Worm (Caenorhabditis elegans) whole organism, L1 larva: ENCODE data around the gene nxf-2.
A peak's percentile ranks its signal among the peaks of the same experiment; 100 is the strongest.

Experiments used
- C04F5.9 ChIP-seq: sonication (generic microtip); optimal IDR thresholded peaks from 2 replicates; lab custom pipeline; 2016; ENCODE audit warnings: missing genetic modification characterization, missing compliant biosample characterization
- C16A3.4 ChIP-seq: fragments of 150-350 bp; optimal IDR thresholded peaks from 2 replicates; lab custom pipeline; 2014; ENCODE audit warnings: missing biosample characterization, missing genetic modification characterization
- F16B12.6 ChIP-seq: fragments of 150-350 bp; optimal IDR thresholded peaks from 2 replicates; lab custom pipeline; 2014; ENCODE audit warnings: missing biosample characterization, missing genetic modification characterization
- alr-1 ChIP-seq: fragments of 200-800 bp; sonication (Bioruptor generic); optimal IDR thresholded peaks from 2 replicates; lab custom pipeline; 2018; ENCODE audit warnings: borderline replicate concordance, mild to moderate bottlenecking, missing genetic modification characterization, missing compliant biosample characterization
- aly-2 ChIP-seq: fragments of 150-350 bp; optimal IDR thresholded peaks from 2 replicates; lab custom pipeline; 2014; ENCODE audit warnings: missing biosample characterization, missing genetic modification characterization
- ama-1 ChIP-seq: fragments of 150-350 bp; optimal IDR thresholded peaks from 2 replicates; lab custom pipeline; 2014
- blmp-1 ChIP-seq: fragments of 150-350 bp; optimal IDR thresholded peaks from 2 replicates; lab custom pipeline; 2014; ENCODE audit warnings: missing biosample characterization, missing genetic modification characterization
- ceh-63 ChIP-seq: fragments of 200-800 bp; sonication (Bioruptor generic); optimal IDR thresholded peaks from 2 replicates; lab custom pipeline; 2018; ENCODE audit warnings: mild to moderate bottlenecking, missing genetic modification characterization, missing compliant biosample characterization
- ceh-8 ChIP-seq: fragments of 200-800 bp; sonication (Bioruptor generic); optimal IDR thresholded peaks from 2 replicates; lab custom pipeline; 2018; ENCODE audit warnings: mild to moderate bottlenecking, missing genetic modification characterization, moderate library complexity, missing compliant biosample characterization
- ceh-88 ChIP-seq: fragments of 200-800 bp; sonication (Bioruptor generic); IDR thresholded peaks from 2 replicates; pipeline ENCODE4 v1.3.6; 2022; ENCODE audit warnings: missing genetic modification characterization, missing compliant biosample characterization
- ces-1 ChIP-seq: fragments of 150-350 bp; optimal IDR thresholded peaks from 2 replicates; lab custom pipeline; 2014; ENCODE audit warnings: missing biosample characterization, missing genetic modification reagents, missing genetic modification characterization
- dpl-1 ChIP-seq, 3 experiments: fragments of 150-350 bp in 2 of 3; sonication (generic microtip) in 1 of 3; optimal IDR thresholded peaks; 2 replicates each; lab custom pipeline; 2014 to 2017; ENCODE audit warnings: missing biosample characterization in 3 of 3, missing genetic modification characterization in 3 of 3, missing genetic modification reagents in 3 of 3
- efl-1 ChIP-seq, 4 experiments: fragments of 150-350 bp; optimal IDR thresholded peaks in 3 of 4; peaks in 1 of 4; 1 replicate in 1 of 4; 2 replicates in 3 of 4; lab custom pipeline; 2014; ENCODE audit warnings: missing biosample characterization in 2 of 4, missing genetic modification characterization in 2 of 4, missing genetic modification reagents in 2 of 4
- egl-13 ChIP-seq: sonication (generic microtip); optimal IDR thresholded peaks from 2 replicates; lab custom pipeline; 2016; ENCODE audit warnings: missing genotype, missing genetic modification reagents, missing genetic modification characterization, missing compliant biosample characterization
- elt-2 ChIP-seq: sonication (generic microtip); optimal IDR thresholded peaks from 2 replicates; lab custom pipeline; 2016; ENCODE audit warnings: missing genetic modification characterization, mild to moderate bottlenecking, inconsistent platforms, missing compliant biosample characterization, missing genetic modification reagents
- elt-3 ChIP-seq, 6 experiments: fragments of 150-350 bp in 1 of 6; sonication (generic microtip); optimal IDR thresholded peaks; 2 replicates each; lab custom pipeline; 2017 to 2018; ENCODE audit warnings: missing biosample characterization in 6 of 6, missing genetic modification characterization in 6 of 6, inconsistent platforms in 1 of 6
- ets-5 ChIP-seq: fragments of 200-800 bp; sonication (Bioruptor generic); IDR thresholded peaks from 2 replicates; pipeline ENCODE4 v1.3.6; 2022; ENCODE audit warnings: missing genetic modification characterization, missing compliant biosample characterization
- fkh-8 ChIP-seq: sonication (generic microtip); optimal IDR thresholded peaks from 2 replicates; lab custom pipeline; 2016; ENCODE audit warnings: mild to moderate bottlenecking, missing genetic modification characterization, missing compliant biosample characterization
- hlh-4 ChIP-seq: sonication (generic microtip); optimal IDR thresholded peaks from 2 replicates; lab custom pipeline; 2016; ENCODE audit warnings: mild to moderate bottlenecking, missing genetic modification characterization, missing compliant biosample characterization
- isw-1 ChIP-seq: fragments of 200-800 bp; sonication (Bioruptor generic); IDR thresholded peaks from 2 replicates; pipeline ENCODE4 v1.3.6; 2022; ENCODE audit warnings: missing genetic modification characterization, missing compliant biosample characterization
- lin-35 ChIP-seq, 2 experiments: fragments of 150-350 bp; optimal IDR thresholded peaks; 2 replicates each; lab custom pipeline; 2014; ENCODE audit warnings: missing biosample characterization in 2 of 2, missing genetic modification characterization in 2 of 2, missing genetic modification reagents in 2 of 2
- lir-3 ChIP-seq: sonication (generic microtip); optimal IDR thresholded peaks from 2 replicates; lab custom pipeline; 2016; ENCODE audit warnings: mild to moderate bottlenecking, missing genetic modification characterization, moderate library complexity, missing compliant biosample characterization; ENCODE audit not compliant: poor library complexity
- lsy-2 ChIP-seq, 2 experiments: fragments of 150-350 bp; optimal IDR thresholded peaks; 2 replicates each; lab custom pipeline; 2014; ENCODE audit warnings: missing biosample characterization in 2 of 2, missing genetic modification characterization in 2 of 2
- mab-9 ChIP-seq: fragments of 200-800 bp; sonication (Bioruptor generic); IDR thresholded peaks from 2 replicates; pipeline ENCODE4 v1.3.6; 2022; ENCODE audit warnings: missing genetic modification reagents, missing genetic modification characterization, missing compliant biosample characterization
- mef-2 ChIP-seq: fragments of 150-350 bp; optimal IDR thresholded peaks from 2 replicates; lab custom pipeline; 2014; ENCODE audit warnings: missing biosample characterization, missing genetic modification characterization
- nhr-11 ChIP-seq: fragments of 150-350 bp; optimal IDR thresholded peaks from 2 replicates; lab custom pipeline; 2014; ENCODE audit warnings: missing biosample characterization, missing genetic modification characterization
- nhr-28 ChIP-seq: fragments of 150-350 bp; optimal IDR thresholded peaks from 2 replicates; lab custom pipeline; 2014; ENCODE audit warnings: missing biosample characterization, missing genetic modification characterization
- nhr-71 ChIP-seq: sonication (generic microtip); optimal IDR thresholded peaks from 2 replicates; lab custom pipeline; 2016; ENCODE audit warnings: mild to moderate bottlenecking, missing genetic modification characterization, moderate library complexity, missing compliant biosample characterization
- nhr-76 ChIP-seq: sonication (generic microtip); optimal IDR thresholded peaks from 2 replicates; lab custom pipeline; 2017; ENCODE audit warnings: missing biosample characterization, missing genetic modification characterization
- nhr-84 ChIP-seq: sonication (generic microtip); optimal IDR thresholded peaks from 2 replicates; lab custom pipeline; 2017; ENCODE audit warnings: missing biosample characterization, missing genetic modification characterization
- pqm-1 ChIP-seq: sonication (generic microtip); optimal IDR thresholded peaks from 3 replicates; lab custom pipeline; 2017; ENCODE audit warnings: missing biosample characterization, missing genetic modification characterization
- snu-23 ChIP-seq: sonication (generic microtip); optimal IDR thresholded peaks from 2 replicates; lab custom pipeline; 2016; ENCODE audit warnings: missing genetic modification characterization, missing compliant biosample characterization
- sptf-1 ChIP-seq: fragments of 150-350 bp; optimal IDR thresholded peaks from 2 replicates; lab custom pipeline; 2014; ENCODE audit warnings: missing biosample characterization, missing genetic modification characterization

Gene nxf-2

ce11 chrV:14448669-14449068, 31.0 kb upstream of the nxf-2 start:
- TF ChIP-seq nhr-28 (tag; lab: Kevin White, UChicago), result no peak
- no peak for TF ChIP-seq sptf-1 (tag; lab: Kevin White, UChicago)
- no peak for TF ChIP-seq ets-5 (GFP tag; lab: Robert Waterston, UW)
- no peak for TF ChIP-seq ama-1 (lab: Kevin White, UChicago)
- TF ChIP-seq snu-23 (GFP tag; lab: Kevin White, UChicago), result no peak
- no peak for TF ChIP-seq mef-2 (tag; lab: Kevin White, UChicago)
- TF ChIP-seq elt-3 (tag; optimal IDR thresholded peaks at IDR 0.05; lab: Kevin White, UChicago), result peak in 1 of 6 experiments; percentile 69
- TF ChIP-seq nhr-71 (tag; lab: Kevin White, UChicago), result peak; percentile 14
- no peak for TF ChIP-seq mab-9 (GFP tag; lab: Robert Waterston, UW)
- TF ChIP-seq nhr-76, result no peak
- TF ChIP-seq F16B12.6 (tag; lab: Kevin White, UChicago), result no peak
- TF ChIP-seq, all 84 proteins: peak for 2

- TF ChIP-seq snu-23 (GFP tag; lab: Kevin White, UChicago) (peak; percentile 18), elt-3 (tag; optimal IDR thresholded peaks at IDR 0.05; lab: Kevin White, UChicago) (peak in 1 of 6 experiments; percentile 9), elt-2 (tag; lab: Kevin White, UChicago) (peak; percentile 70), nhr-71 (tag; lab: Kevin White, UChicago) (peak; percentile 29), blmp-1 (tag; lab: Kevin White, UChicago) (no peak), ceh-88 (GFP tag; lab: Robert Waterston, UW) (no peak), nhr-84 (tag; lab: Kevin White, UChicago) (no peak), fkh-8 (tag; lab: Kevin White, UChicago) (no peak), ces-1 (GFP tag; lab: Kevin White, UChicago) (no peak), egl-13 (tag; lab: Kevin White, UChicago) (no peak), C16A3.4 (tag; lab: Kevin White, UChicago) (no peak), lsy-2 (tag; optimal IDR thresholded peaks at IDR 0.05; lab: Kevin White, UChicago) (peak in 1 of 2 experiments; percentile 27), pqm-1 (tag; lab: Kevin White, UChicago) (peak; percentile 13), efl-1 (optimal IDR thresholded peaks at IDR 0.05; lab: Kevin White, UChicago) (peak; percentile 12 to 25), efl-1 (GFP tag; optimal IDR thresholded peaks at IDR 0.05 in 1 of 2; lab: Kevin White, UChicago) (peak; percentile 20 to 90), ama-1 (lab: Kevin White, UChicago) (peak; percentile 31), ceh-63 (GFP tag; lab: Kevin White, UChicago) (no peak), nhr-11 (tag; lab: Kevin White, UChicago) (no peak), dpl-1 (GFP tag; optimal IDR thresholded peaks at IDR 0.05; lab: Kevin White, UChicago) (peak in 2 of 3 experiments; percentile 4 to 32), lin-35 (GFP tag; optimal IDR thresholded peaks at IDR 0.05; lab: Kevin White, UChicago) (peak in 1 of 2 experiments; percentile 29), sptf-1 (tag; lab: Kevin White, UChicago) (no peak), hlh-4 (tag; lab: Kevin White, UChicago) (no peak)
Measured at ce11 chrV:14447240-14447763, 29.7 kb upstream of the nxf-2 start, which contains the start of the genes dlat-1 and fntb-1. TSS of gene dlat-1 (minus strand) at chrV:14447290. TSS of gene fntb-1 (plus strand) at chrV:14447651.

ce11 chrV:14446453-14446852, 28.8 kb upstream of the nxf-2 start:
- TF ChIP-seq lsy-2 (tag; optimal IDR thresholded peaks at IDR 0.05; lab: Kevin White, UChicago) (no peak), C04F5.9 (tag; lab: Kevin White, UChicago) (no peak), isw-1 (GFP tag; lab: Robert Waterston, UW) (no peak), ceh-8 (GFP tag; lab: Kevin White, UChicago) (no peak), aly-2 (tag; lab: Kevin White, UChicago) (no peak)

ce11 chrV:14440841-14441240, 23.2 kb upstream of the nxf-2 start, which contains the start of gene F23B12.4:
TSS of gene F23B12.4 (plus strand) at chrV:14441141.
- no peak for TF ChIP-seq mab-9 (GFP tag; lab: Robert Waterston, UW)
- TF ChIP-seq egl-13 (tag; lab: Kevin White, UChicago), result no peak
- TF ChIP-seq efl-1 (optimal IDR thresholded peaks at IDR 0.05; lab: Kevin White, UChicago), result no peak
- TF ChIP-seq efl-1 (GFP tag; optimal IDR thresholded peaks at IDR 0.05 in 1 of 2; lab: Kevin White, UChicago), result peak in 1 of 2 experiments; percentile 36
- no peak for TF ChIP-seq alr-1 (tag; lab: Kevin White, UChicago)
- no peak for TF ChIP-seq lir-3
